Worm (Caenorhabditis elegans) whole organism, young adult: ENCODE data around the gene R11D1.7.

Source experiments
- attf-5 ChIP-seq: fragments of 200-800 bp; sonication (Bioruptor generic); optimal IDR thresholded peaks from 2 replicates; lab custom pipeline; 2018; ENCODE audit warnings: mild to moderate bottlenecking, missing genetic modification characterization, missing compliant biosample characterization
- ets-4 ChIP-seq: fragments of 200-800 bp; sonication (Bioruptor generic); optimal IDR thresholded peaks from 2 replicates; lab custom pipeline; 2018; ENCODE audit warnings: mild to moderate bottlenecking, missing genetic modification characterization, missing compliant biosample characterization
- lin-54 ChIP-seq: fragments of 200-800 bp; sonication (Bioruptor generic); optimal IDR thresholded peaks from 2 replicates; lab custom pipeline; 2018; ENCODE audit warnings: mild to moderate bottlenecking, missing genetic modification characterization, missing compliant biosample characterization
- nhr-27 ChIP-seq: fragments of 200-800 bp; sonication (Bioruptor generic); optimal IDR thresholded peaks from 2 replicates; lab custom pipeline; 2018; ENCODE audit warnings: mild to moderate bottlenecking, missing genetic modification characterization, moderate library complexity, missing compliant biosample characterization
- nhr-80 ChIP-seq: sonication (generic microtip); optimal IDR thresholded peaks from 2 replicates; lab custom pipeline; 2016; ENCODE audit warnings: missing genetic modification characterization, missing compliant biosample characterization
- pbrm-1 ChIP-seq: fragments of 200-800 bp; sonication (Bioruptor generic); IDR thresholded peaks from 2 replicates; pipeline ENCODE4 v1.3.6; 2022; ENCODE audit warnings: missing genetic modification reagents, missing genetic modification characterization, missing compliant biosample characterization
- pha-4 ChIP-seq: fragments of 150-350 bp; sonication (generic microtip); optimal IDR thresholded peaks from 2 replicates; lab custom pipeline; 2014; ENCODE audit warnings: missing biosample characterization, missing genetic modification reagents, missing genetic modification characterization
- snpc-3.4 ChIP-seq: sonication (generic microtip); optimal IDR thresholded peaks from 2 replicates; lab custom pipeline; 2017; ENCODE audit warnings: missing genetic modification characterization, mild to moderate bottlenecking, missing compliant biosample characterization, antibody characterized with exemption, moderate library complexity, missing genotype, missing genetic modification reagents
- snpc-4 ChIP-seq, 5 experiments: fragments of 150-350 bp in 1 of 5; sonication (generic microtip) in 4 of 5; optimal IDR thresholded peaks; 2 replicates each; lab custom pipeline; 2014 to 2018; ENCODE audit warnings: missing genetic modification characterization in 5 of 5, missing biosample characterization in 3 of 5, antibody characterized with exemption in 2 of 5, mild to moderate bottlenecking in 2 of 5, missing compliant biosample characterization in 2 of 5, missing genotype in 2 of 5, moderate library complexity in 2 of 5, missing genetic modification reagents in 1 of 5

DNA sequence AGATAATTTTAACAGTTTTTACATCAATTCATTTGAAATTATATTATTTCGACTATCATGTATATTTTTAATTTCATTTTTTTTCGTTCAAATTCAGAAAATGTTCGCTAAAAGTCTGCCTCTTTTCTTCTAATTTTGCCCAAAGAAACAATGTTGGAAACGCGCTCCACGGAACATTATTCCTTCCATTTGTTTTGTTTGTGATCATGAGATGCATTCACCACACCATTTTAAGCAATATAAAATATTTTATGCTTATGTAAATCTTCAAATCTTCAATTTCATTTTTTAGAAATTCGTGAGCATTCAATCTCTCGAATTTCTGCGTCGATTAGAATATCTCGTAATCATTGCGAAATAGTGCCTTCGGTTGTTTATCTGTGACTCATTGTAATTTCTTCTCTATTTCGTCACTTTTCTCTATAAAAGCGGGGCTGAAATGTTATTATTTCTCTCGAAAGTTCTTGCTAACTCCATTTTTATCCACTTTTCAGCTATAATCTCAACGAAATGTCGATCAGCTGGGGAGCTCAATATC is 22.4 kb upstream of the R11D1.7 start, which contains the start of gene istr-1:
- TF ChIP-seq lin-54 (GFP tag; lab: Kevin White, UChicago) = no peak
- TF ChIP-seq snpc-4 (GFP tag; optimal IDR thresholded peaks at IDR 0.05; lab: Kevin White, UChicago) = no peak
- TF ChIP-seq snpc-4 (tag; optimal IDR thresholded peaks at IDR 0.05; lab: Kevin White, UChicago) = no peak
- no peak for TF ChIP-seq nhr-27
- no peak for TF ChIP-seq pha-4
- TF ChIP-seq pbrm-1 = no peak
- TF ChIP-seq ets-4 (GFP tag; lab: Kevin White, UChicago) = no peak
- TF ChIP-seq snpc-3.4 (tag; lab: Kevin White, UChicago) = no peak
- peak; percentile 44 for TF ChIP-seq attf-5
- peak; percentile 23 for TF ChIP-seq nhr-80 (tag; lab: Kevin White, UChicago)
